Worm (Caenorhabditis elegans) whole organism, L4 larva: ENCODE data around the gene C23H4.6.

Experiments
- ama-1 ChIP-seq: fragments of 150-350 bp; optimal IDR thresholded peaks from 2 replicates; lab custom pipeline; 2014; ENCODE audit warnings: inconsistent platforms, mixed read lengths
- dpl-1 ChIP-seq: fragments of 150-350 bp; optimal IDR thresholded peaks from 2 replicates; lab custom pipeline; 2014; ENCODE audit warnings: missing biosample characterization, missing genetic modification reagents, missing genetic modification characterization
- mep-1 ChIP-seq: fragments of 150-350 bp; sonication (generic microtip); optimal IDR thresholded peaks from 3 replicates; lab custom pipeline; 2014; ENCODE audit warnings: missing biosample characterization, missing genetic modification characterization
- nhr-76 ChIP-seq: fragments of 150-350 bp; optimal IDR thresholded peaks from 2 replicates; lab custom pipeline; 2014; ENCODE audit warnings: missing biosample characterization, missing genetic modification characterization
- spr-3 ChIP-seq: fragments of 200-800 bp; sonication (Bioruptor generic); optimal IDR thresholded peaks from 2 replicates; lab custom pipeline; 2018; ENCODE audit warnings: mild to moderate bottlenecking, missing genetic modification characterization, missing compliant biosample characterization
- tra-1 ChIP-seq: fragments of 200-800 bp; sonication (Bioruptor generic); IDR thresholded peaks from 2 replicates; pipeline ENCODE4 v1.3.6; 2022; ENCODE audit warnings: missing genetic modification reagents, missing genetic modification characterization, missing compliant biosample characterization

DNA sequence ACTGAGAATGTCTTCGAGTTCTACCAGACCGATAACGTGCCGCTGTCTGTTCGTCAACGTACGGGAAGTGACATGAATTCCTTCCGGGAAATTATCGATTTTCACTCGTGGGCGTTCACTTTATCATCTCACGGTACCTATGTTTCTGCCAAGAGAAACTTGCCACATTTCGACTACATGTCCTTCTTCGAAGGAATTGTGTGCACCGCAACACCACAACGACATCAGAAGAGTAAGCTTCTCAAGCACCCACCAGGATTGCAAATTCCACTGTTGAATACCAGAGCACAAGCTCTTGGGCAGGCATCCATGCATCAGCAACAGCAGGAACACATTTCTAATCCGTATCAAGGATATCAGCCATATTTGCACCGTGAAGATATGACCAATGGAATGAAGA lies 48.8 kb downstream of the C23H4.6 start:
- no peak for TF ChIP-seq spr-3 (GFP tag; lab: Kevin White, UChicago)
- no peak for TF ChIP-seq tra-1 (GFP tag; lab: Robert Waterston, UW)
- TF ChIP-seq nhr-76 (tag; lab: Kevin White, UChicago) = no peak
- no peak for TF ChIP-seq ama-1 (lab: Kevin White, UChicago)
- TF ChIP-seq mep-1 (tag; lab: Kevin White, UChicago) = no peak
- TF ChIP-seq dpl-1 = no peak
